Fruit fly (Drosophila melanogaster) whole organism, embryonic: ENCODE data around the gene ClpX.

ENCODE experiments used
- Ada2b ChIP-seq: fragments of 200-800 bp; sonication (Bioruptor generic); IDR thresholded peaks from 2 replicates; pipeline ENCODE4 v1.3.6; 2022; ENCODE audit warnings: missing biosample characterization, missing genetic modification characterization
- CG10366 ChIP-seq: fragments of 200-800 bp; sonication (Bioruptor generic); IDR thresholded peaks from 2 replicates; pipeline ENCODE4 v1.3.6; 2022; ENCODE audit warnings: missing biosample characterization, missing genetic modification characterization
- CG11456 ChIP-seq: fragments of 200-800 bp; sonication (Bioruptor generic); IDR thresholded peaks from 3 replicates; pipeline ENCODE4 v1.3.6; 2022; ENCODE audit warnings: missing biosample characterization, missing genetic modification characterization
- CG15479 ChIP-seq: fragments of 200-800 bp; sonication (Bioruptor generic); optimal IDR thresholded peaks from 3 replicates; lab custom pipeline; 2019; ENCODE audit warnings: missing biosample characterization, mild to moderate bottlenecking, missing genetic modification characterization, moderate library complexity
- CG17568 ChIP-seq: fragments of 200-800 bp; sonication (Bioruptor generic); optimal IDR thresholded peaks from 2 replicates; lab custom pipeline; 2018; ENCODE audit warnings: missing biosample characterization, mild to moderate bottlenecking, missing genetic modification characterization, moderate library complexity
- CG2116 ChIP-seq: fragments of 200-800 bp; sonication (Bioruptor generic); optimal IDR thresholded peaks from 3 replicates; lab custom pipeline; 2018; ENCODE audit warnings: missing biosample characterization, mild to moderate bottlenecking, missing genetic modification characterization
- CG30020 ChIP-seq: fragments of 200-800 bp; optimal IDR thresholded peaks from 2 replicates; lab custom pipeline; 2019; ENCODE audit warnings: missing biosample characterization, mild to moderate bottlenecking, missing genetic modification characterization, moderate library complexity
- CG3065 ChIP-seq: fragments of 200-800 bp; sonication (Bioruptor generic); optimal IDR thresholded peaks from 2 replicates; lab custom pipeline; 2016; ENCODE audit warnings: missing biosample characterization, missing genetic modification characterization
- CG32772 ChIP-seq: fragments of 200-800 bp; sonication (Bioruptor generic); IDR thresholded peaks from 2 replicates; pipeline ENCODE4 v1.3.6; 2022; ENCODE audit warnings: missing biosample characterization, missing genetic modification characterization
- CG3281 ChIP-seq: fragments of 200-800 bp; sonication (Bioruptor generic); optimal IDR thresholded peaks from 3 replicates; lab custom pipeline; 2017; ENCODE audit warnings: missing biosample characterization, mild to moderate bottlenecking, missing genetic modification characterization
- CG3407 ChIP-seq: fragments of 200-800 bp; sonication (Bioruptor generic); optimal IDR thresholded peaks from 2 replicates; lab custom pipeline; 2018; ENCODE audit warnings: missing biosample characterization, mild to moderate bottlenecking, missing genetic modification characterization
- CG3838 ChIP-seq: fragments of 200-800 bp; sonication (Bioruptor generic); optimal IDR thresholded peaks from 3 replicates; lab custom pipeline; 2016; ENCODE audit warnings: missing biosample characterization, missing genetic modification characterization
- CG3847 ChIP-seq: fragments of 200-800 bp; sonication (Bioruptor generic); IDR thresholded peaks from 2 replicates; pipeline ENCODE4 v1.3.6; 2022; ENCODE audit warnings: missing biosample characterization, missing genetic modification characterization
- CG4404 ChIP-seq: fragments of 200-800 bp; sonication (Bioruptor generic); IDR thresholded peaks from 2 replicates; pipeline ENCODE4 v1.3.6; 2022; ENCODE audit warnings: missing biosample characterization, missing genetic modification characterization
- CG4424 ChIP-seq: fragments of 200-800 bp; sonication (Bioruptor generic); optimal IDR thresholded peaks from 3 replicates; lab custom pipeline; 2016; ENCODE audit warnings: missing biosample characterization, missing genetic modification characterization
- CG6175 ChIP-seq: fragments of 200-800 bp; sonication (Bioruptor generic); IDR thresholded peaks from 3 replicates; pipeline ENCODE4 v1.3.6; 2022; ENCODE audit warnings: missing biosample characterization, missing genetic modification characterization
- CG7556 ChIP-seq: fragments of 200-800 bp; sonication (Bioruptor generic); optimal IDR thresholded peaks from 2 replicates; lab custom pipeline; 2017; ENCODE audit warnings: missing biosample characterization, mild to moderate bottlenecking, missing genetic modification characterization
- CG8089 ChIP-seq: fragments of 200-800 bp; sonication (Bioruptor generic); optimal IDR thresholded peaks from 3 replicates; lab custom pipeline; 2016; ENCODE audit warnings: missing biosample characterization, missing genetic modification characterization
- CG9876 ChIP-seq: fragments of 200-800 bp; sonication (Bioruptor generic); optimal IDR thresholded peaks from 2 replicates; lab custom pipeline; 2016; ENCODE audit warnings: missing biosample characterization, missing genetic modification characterization
- Chrac-16 ChIP-seq: fragments of 200-800 bp; sonication (Bioruptor generic); optimal IDR thresholded peaks from 3 replicates; lab custom pipeline; 2016; ENCODE audit warnings: missing biosample characterization, missing genetic modification characterization
- Dek ChIP-seq: fragments of 200-800 bp; sonication (Bioruptor generic); optimal IDR thresholded peaks from 3 replicates; lab custom pipeline; 2019; ENCODE audit warnings: missing biosample characterization, mild to moderate bottlenecking, missing genetic modification characterization, moderate library complexity
- E2f1 ChIP-seq: fragments of 200-800 bp; sonication (Bioruptor generic); IDR thresholded peaks from 2 replicates; pipeline ENCODE4 v1.3.6; 2022; ENCODE audit warnings: missing biosample characterization, missing genetic modification characterization
- Fer2 ChIP-seq: fragments of 200-800 bp; sonication (Bioruptor generic); optimal IDR thresholded peaks from 2 replicates; lab custom pipeline; 2018; ENCODE audit warnings: missing biosample characterization, mild to moderate bottlenecking, missing genetic modification characterization, moderate library complexity
- Fer3 ChIP-seq: fragments of 200-800 bp; sonication (Bioruptor generic); optimal IDR thresholded peaks from 2 replicates; lab custom pipeline; 2018; ENCODE audit warnings: missing biosample characterization, mild to moderate bottlenecking, missing genetic modification characterization, moderate library complexity
- GATAe ChIP-seq: fragments of 200-800 bp; sonication (Bioruptor generic); conservative IDR thresholded peaks from 2 replicates; pipeline ENCODE4 v1.3.6; 2022; ENCODE audit warnings: missing biosample characterization, missing genetic modification characterization
- Gug ChIP-seq: fragments of 200-800 bp; sonication (Bioruptor generic); IDR thresholded peaks from 4 replicates; pipeline ENCODE4 v1.3.6; 2022; ENCODE audit warnings: missing biosample characterization, missing genetic modification characterization
- HLHmδ ChIP-seq: fragments of 200-800 bp; sonication (Bioruptor generic); optimal IDR thresholded peaks from 2 replicates; lab custom pipeline; 2018; ENCODE audit warnings: missing biosample characterization, mild to moderate bottlenecking, missing genetic modification characterization, moderate library complexity
- HmgD ChIP-seq: fragments of 200-800 bp; sonication (Bioruptor generic); optimal IDR thresholded peaks from 3 replicates; lab custom pipeline; 2016; ENCODE audit warnings: missing biosample characterization, missing genetic modification characterization
- Hmr ChIP-seq: fragments of 200-800 bp; sonication (Bioruptor generic); optimal IDR thresholded peaks from 3 replicates; lab custom pipeline; 2017; ENCODE audit warnings: mild to moderate bottlenecking, missing biosample characterization, missing genetic modification reagents, missing genetic modification characterization
- Hr3 ChIP-seq: fragments of 200-800 bp; sonication (Bioruptor generic); optimal IDR thresholded peaks from 3 replicates; lab custom pipeline; 2016; ENCODE audit warnings: missing biosample characterization, missing genetic modification characterization
- Hr78 ChIP-seq, 2 experiments: fragments of 200-800 bp in 1 of 2; fragments of >200 bp in 1 of 2; sonication (Bioruptor generic) in 1 of 2; optimal IDR thresholded peaks; 2 replicates each; lab custom pipeline; 2017 to 2019; ENCODE audit warnings: missing biosample characterization in 2 of 2, missing genetic modification characterization in 2 of 2, mild to moderate bottlenecking in 1 of 2, moderate library complexity in 1 of 2
- Med ChIP-seq: fragments of 200-800 bp; sonication (Bioruptor generic); peaks from one replicate; lab custom pipeline; 2016; ENCODE audit warnings: missing biosample characterization, missing genetic modification characterization, mild to moderate bottlenecking, inconsistent platforms, moderate library complexity
- Mes4 ChIP-seq: fragments of 200-800 bp; sonication (Bioruptor generic); optimal IDR thresholded peaks from 2 replicates; lab custom pipeline; 2016; ENCODE audit warnings: missing biosample characterization, missing genetic modification characterization
- Nf-YC ChIP-seq: fragments of 200-800 bp; optimal IDR thresholded peaks from 3 replicates; lab custom pipeline; 2019; ENCODE audit warnings: missing biosample characterization, mild to moderate bottlenecking, missing genetic modification characterization, moderate library complexity
- Opbp ChIP-seq: fragments of 200-800 bp; sonication (Bioruptor generic); IDR thresholded peaks from 3 replicates; pipeline ENCODE4 v1.3.6; 2022; ENCODE audit warnings: missing biosample characterization, missing genetic modification characterization; ENCODE audit not compliant: partially characterized antibody
- Poxn ChIP-seq: fragments of 200-800 bp; sonication (Bioruptor generic); IDR thresholded peaks from 2 replicates; pipeline ENCODE4 v1.3.6; 2022; ENCODE audit warnings: missing biosample characterization, missing genetic modification characterization
- Spps ChIP-seq: fragments of 200-800 bp; sonication (Bioruptor generic); optimal IDR thresholded peaks from 2 replicates; lab custom pipeline; 2018; ENCODE audit warnings: missing biosample characterization, mild to moderate bottlenecking, missing genetic modification characterization
- ash1 ChIP-seq: fragments of 200-800 bp; sonication (Bioruptor generic); optimal IDR thresholded peaks from 2 replicates; lab custom pipeline; 2018; ENCODE audit warnings: missing biosample characterization, mild to moderate bottlenecking, missing genetic modification characterization
- crol ChIP-seq: fragments of 200-800 bp; sonication (Bioruptor generic); IDR thresholded peaks from 2 replicates; pipeline ENCODE4 v1.3.6; 2022; ENCODE audit warnings: missing biosample characterization, missing genetic modification characterization
- dan ChIP-seq: fragments of 200-800 bp; sonication (Bioruptor generic); IDR thresholded peaks from 2 replicates; pipeline ENCODE4 v1.3.6; 2022; ENCODE audit warnings: missing biosample characterization, missing genetic modification characterization
- dpn ChIP-seq, 2 experiments: fragments of 200-800 bp; sonication (Bioruptor generic); optimal IDR thresholded peaks; 3 replicates each; lab custom pipeline; 2016; ENCODE audit warnings: missing biosample characterization in 2 of 2, missing genetic modification characterization in 2 of 2
- ems ChIP-seq: fragments of 200-800 bp; sonication (Bioruptor generic); optimal IDR thresholded peaks from 3 replicates; lab custom pipeline; 2016; ENCODE audit warnings: missing biosample characterization, missing genetic modification characterization
- esg ChIP-seq: fragments of 200-800 bp; sonication (Bioruptor generic); conservative IDR thresholded peaks from 2 replicates; pipeline ENCODE4 v1.3.6; 2022; ENCODE audit warnings: missing biosample characterization, missing genetic modification characterization
- h ChIP-seq: fragments of >200 bp; optimal IDR thresholded peaks from 2 replicates; lab custom pipeline; 2017
- hth ChIP-seq: fragments of >200 bp; optimal IDR thresholded peaks from 2 replicates; lab custom pipeline; 2017; ENCODE audit warnings: inconsistent platforms
- pb ChIP-seq: fragments of 200-800 bp; sonication (Bioruptor generic); optimal IDR thresholded peaks from 3 replicates; lab custom pipeline; 2016; ENCODE audit warnings: missing biosample characterization, missing genetic modification characterization
- pfk ChIP-seq: fragments of 200-800 bp; sonication (Bioruptor generic); optimal IDR thresholded peaks from 2 replicates; lab custom pipeline; 2018; ENCODE audit warnings: missing biosample characterization, mild to moderate bottlenecking, missing genetic modification characterization, moderate library complexity
- schlank ChIP-seq: fragments of 200-800 bp; sonication (Bioruptor generic); optimal IDR thresholded peaks from 2 replicates; lab custom pipeline; 2018; ENCODE audit warnings: missing biosample characterization, mild to moderate bottlenecking, missing genetic modification characterization
- slp2 ChIP-seq: fragments of 200-800 bp; sonication (Bioruptor generic); optimal IDR thresholded peaks from 2 replicates; lab custom pipeline; 2016; ENCODE audit warnings: missing biosample characterization, missing genetic modification characterization
- so ChIP-seq: fragments of 200-800 bp; sonication (Bioruptor generic); IDR thresholded peaks from 3 replicates; pipeline ENCODE4 v1.3.6; 2022; ENCODE audit warnings: missing biosample characterization, missing genetic modification characterization
- tgo ChIP-seq: fragments of 200-800 bp; sonication (Bioruptor generic); IDR thresholded peaks from 3 replicates; pipeline ENCODE4 v1.3.6; 2022; ENCODE audit warnings: missing biosample characterization, missing genetic modification characterization
- usp ChIP-seq: fragments of >200 bp; optimal IDR thresholded peaks from 2 replicates; lab custom pipeline; 2017; ENCODE audit warnings: missing biosample characterization, missing genetic modification characterization

ClpX gene

dm6 chr3R:19908863-19909343 lies 5.4 kb upstream of the ClpX start (continued):
- TF ChIP-seq dan (GFP tag; lab: Robert Waterston, UW) (no peak), Hr3 (GFP tag; lab: Kevin White, UChicago) (peak; percentile 82), CG4424 (GFP tag; lab: Kevin White, UChicago) (peak; percentile 82), Fer3 (tag; lab: Kevin White, UChicago) (peak; percentile 74), ash1 (GFP tag; lab: Kevin White, UChicago) (no peak), Fer2 (tag; lab: Kevin White, UChicago) (no peak), CG3407 (peak; percentile 63), CG7556 (peak; percentile 84), Hmr (peak; percentile 80), CG10366 (GFP tag; lab: Robert Waterston, UW) (peak; percentile 92), so (GFP tag; lab: Robert Waterston, UW) (peak; percentile 77), CG8089 (GFP tag; lab: Kevin White, UChicago) (peak; percentile 81), CG3065 (GFP tag; lab: Kevin White, UChicago) (peak; percentile 55), CG32772 (GFP tag; lab: Robert Waterston, UW) (peak; percentile 82), Spps (tag; lab: Kevin White, UChicago) (peak; percentile 36), Chrac-16 (GFP tag; lab: Kevin White, UChicago) (peak; percentile 79), CG3281 (GFP tag; lab: Kevin White, UChicago) (peak; percentile 70), CG6175 (peak; percentile 57; the same call in 1 of the 3 replicates), CG3847 (GFP tag; lab: Robert Waterston, UW) (peak; percentile 78), CG17568 (GFP tag; lab: Kevin White, UChicago) (peak; percentile 77), Nf-YC (tag; lab: Kevin White, UChicago) (no peak), Ada2b (GFP tag; lab: Robert Waterston, UW) (peak; percentile 90), E2f1 (GFP tag; lab: Robert Waterston, UW) (peak; percentile 89), pfk (no peak), HLHmδ (GFP tag; lab: Kevin White, UChicago) (no peak), Poxn (GFP tag; lab: Robert Waterston, UW) (peak; percentile 71), Dek (tag; lab: Kevin White, UChicago) (peak; percentile 74), Med (peak; percentile 96), Hr78 (GFP tag; optimal IDR thresholded peaks at IDR 0.05; lab: Kevin White, UChicago) (peak in 1 of 2 experiments; percentile 16), CG3838 (GFP tag; lab: Kevin White, UChicago) (peak; percentile 65), CG11456 (peak; percentile 87), ems (GFP tag; lab: Kevin White, UChicago) (peak; percentile 76), GATAe (GFP tag; lab: Robert Waterston, UW) (peak; percentile 38; the same call in 1 of the 2 replicates), usp (GFP tag; lab: Kevin White, UChicago) (no peak), Opbp (no peak; the same call in 2 of the 3 replicates), Gug (GFP tag; lab: Robert Waterston, UW) (peak; percentile 90), tgo (GFP tag; lab: Robert Waterston, UW) (peak; percentile 86), crol (GFP tag; lab: Robert Waterston, UW) (no peak), CG2116 (peak; percentile 27), pb (GFP tag; lab: Kevin White, UChicago) (peak; percentile 70), CG9876 (GFP tag; lab: Kevin White, UChicago) (peak; percentile 75), CG4404 (GFP tag; lab: Robert Waterston, UW) (peak; percentile 59), dpn (GFP tag; optimal IDR thresholded peaks at IDR 0.05; lab: Kevin White, UChicago) (peak; percentile 81 to 91), slp2 (GFP tag; lab: Kevin White, UChicago) (peak; percentile 78), Mes4 (GFP tag; lab: Kevin White, UChicago) (peak; percentile 42), HmgD (peak; percentile 37), esg (GFP tag; lab: Robert Waterston, UW) (peak; percentile 78), schlank (tag; lab: Kevin White, UChicago) (peak; percentile 49), h (lab: Kevin White, UChicago) (no peak), hth (no peak), CG30020 (tag; lab: Kevin White, UChicago) (no peak), CG15479 (GFP tag; lab: Kevin White, UChicago) (no peak)
